Worm (Caenorhabditis elegans) whole organism, L3 larva: ENCODE data around the gene ttc-7.

Source experiments
- R02D3.7 ChIP-seq: fragments of 150-350 bp; optimal IDR thresholded peaks from 2 replicates; lab custom pipeline; 2014; ENCODE audit warnings: missing biosample characterization, missing genetic modification characterization
- aly-2 ChIP-seq: fragments of 150-350 bp; optimal IDR thresholded peaks from 2 replicates; lab custom pipeline; 2014; ENCODE audit warnings: missing biosample characterization, missing genetic modification characterization
- ceh-9 ChIP-seq: sonication (generic microtip); optimal IDR thresholded peaks from 2 replicates; lab custom pipeline; 2018; ENCODE audit warnings: missing biosample characterization, missing genetic modification characterization
- elt-2 ChIP-seq: sonication (generic microtip); optimal IDR thresholded peaks from 2 replicates; lab custom pipeline; 2016; ENCODE audit warnings: missing genetic modification reagents, mild to moderate bottlenecking, missing genetic modification characterization, missing compliant biosample characterization
- elt-3 ChIP-seq, 3 experiments: fragments of 150-350 bp in 1 of 3; sonication (generic microtip) in 2 of 3; optimal IDR thresholded peaks; 2 replicates in 2 of 3; 4 replicates in 1 of 3; lab custom pipeline; 2014 to 2017; ENCODE audit warnings: missing biosample characterization in 3 of 3, missing genetic modification characterization in 3 of 3
- lin-15B ChIP-seq: fragments of 150-350 bp; optimal IDR thresholded peaks from 2 replicates; lab custom pipeline; 2014; ENCODE audit warnings: missing biosample characterization, missing genetic modification characterization
- lin-39 ChIP-seq: fragments of 150-350 bp; optimal IDR thresholded peaks from 2 replicates; lab custom pipeline; 2018; ENCODE audit warnings: missing biosample characterization, missing genetic modification reagents, missing genetic modification characterization
- mml-1 ChIP-seq: fragments of 150-350 bp; sonication (generic microtip); optimal IDR thresholded peaks from 3 replicates; lab custom pipeline; 2014; ENCODE audit warnings: missing biosample characterization, missing genetic modification characterization
- nhr-11 ChIP-seq: fragments of 150-350 bp; optimal IDR thresholded peaks from 2 replicates; lab custom pipeline; 2014; ENCODE audit warnings: missing biosample characterization, missing genetic modification characterization
- nhr-67 ChIP-seq: fragments of 150-350 bp; optimal IDR thresholded peaks from 2 replicates; lab custom pipeline; 2014; ENCODE audit warnings: missing biosample characterization, missing genetic modification characterization
- nhr-77 ChIP-seq: fragments of 150-350 bp; optimal IDR thresholded peaks from 2 replicates; lab custom pipeline; 2014; ENCODE audit warnings: missing biosample characterization, missing genetic modification characterization
- sea-2 ChIP-seq: fragments of 150-350 bp; sonication (generic microtip); optimal IDR thresholded peaks from 4 replicates; lab custom pipeline; 2014; ENCODE audit warnings: missing biosample characterization, missing genetic modification reagents, missing genetic modification characterization
- unc-39 ChIP-seq: sonication (generic microtip); optimal IDR thresholded peaks from 4 replicates; lab custom pipeline; 2017; ENCODE audit warnings: missing biosample characterization, missing genetic modification characterization

DNA sequence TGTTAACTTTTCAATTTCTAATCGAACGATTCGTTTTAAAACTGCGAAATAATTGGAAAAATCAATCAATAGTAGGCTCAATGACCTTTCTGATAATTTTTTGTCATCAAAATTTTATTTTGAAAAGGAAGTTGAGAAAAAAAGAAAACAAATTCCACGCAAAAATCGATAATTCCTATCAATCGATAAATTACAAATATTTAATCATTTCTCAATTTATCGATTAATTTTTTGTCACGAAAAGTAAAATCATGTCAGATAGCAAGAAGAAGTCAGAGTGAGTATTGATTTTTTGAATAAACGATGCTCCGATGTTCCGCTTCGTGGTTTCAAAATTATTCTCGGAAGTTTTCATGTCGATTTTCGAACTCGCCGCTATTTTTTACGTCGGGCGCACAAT is 33.6 kb downstream of the ttc-7 start, which contains the start of the genes B0524.5 and B0524.2:
- TF ChIP-seq ceh-9 = no peak
- TF ChIP-seq nhr-77 (tag; lab: Kevin White, UChicago) = no peak
- TF ChIP-seq R02D3.7 (tag; lab: Kevin White, UChicago) = no peak
- no peak for TF ChIP-seq unc-39 (tag; lab: Kevin White, UChicago)
- no peak for TF ChIP-seq lin-15B
- no peak for TF ChIP-seq sea-2 (GFP tag; lab: Kevin White, UChicago)
- TF ChIP-seq aly-2 (tag; lab: Kevin White, UChicago) = no peak
- no peak for TF ChIP-seq lin-39 (tag; lab: Kevin White, UChicago)
- TF ChIP-seq elt-2 (tag; lab: Kevin White, UChicago) = no peak
- no peak for TF ChIP-seq elt-3 (tag; optimal IDR thresholded peaks at IDR 0.05; lab: Kevin White, UChicago)
- no peak for TF ChIP-seq nhr-11 (tag; lab: Kevin White, UChicago)
- no peak for TF ChIP-seq nhr-67
- no peak for TF ChIP-seq mml-1
